Worm (Caenorhabditis elegans): ENCODE results near the gene fust-1.

DNA sequence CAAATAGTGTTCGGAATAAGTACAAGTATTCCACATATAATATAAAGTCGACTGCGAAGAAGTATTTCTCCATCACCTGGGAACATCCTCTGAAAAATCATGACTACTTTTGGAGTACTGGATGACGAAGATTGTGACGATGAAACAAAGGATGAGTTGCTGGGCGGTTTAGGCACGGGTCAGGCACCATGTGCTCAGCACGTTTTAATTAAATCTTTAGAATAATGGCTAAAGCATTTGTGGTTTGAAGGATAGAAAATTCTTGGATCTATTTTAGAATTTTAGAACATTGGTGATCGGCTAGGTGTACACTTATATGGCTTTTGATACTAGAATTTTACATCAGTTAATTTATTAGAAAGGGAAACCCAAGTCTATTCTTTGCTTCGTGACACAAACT is 34.7 kb downstream of the fust-1 start, which contains the start of gene C27H5.6:
- TF ChIP-seq ceh-36 (tag; optimal IDR thresholded peaks at IDR 0.05) (no peak), tra-4 (tag; optimal IDR thresholded peaks at IDR 0.05) (no peak), scrt-1 (GFP tag; IDR thresholded peaks at IDR 0.05) (no peak), hnd-1 (tag; optimal IDR thresholded peaks at IDR 0.05) (no peak)

All from whole organism, early embryonic.